Fruit fly (Drosophila melanogaster) whole organism, embryonic: Measurements from ENCODE around the gene CG7079.

Experiments
- BEAF-32 ChIP-seq: fragments of 200-800 bp; sonication (Bioruptor generic); optimal IDR thresholded peaks from 3 replicates; lab custom pipeline; 2017; ENCODE audit warnings: missing biosample characterization, missing genetic modification characterization, mild to moderate bottlenecking, moderate library complexity, missing genetic modification reagents
- CG10267 ChIP-seq: fragments of 200-800 bp; sonication (Bioruptor generic); optimal IDR thresholded peaks from 2 replicates; lab custom pipeline; 2018; ENCODE audit warnings: missing biosample characterization, mild to moderate bottlenecking, missing genetic modification characterization, moderate library complexity
- CG10654 ChIP-seq: fragments of 200-800 bp; sonication (Bioruptor generic); optimal IDR thresholded peaks from 2 replicates; lab custom pipeline; 2016; ENCODE audit warnings: missing biosample characterization, missing genetic modification characterization
- CG11247 ChIP-seq: fragments of 200-800 bp; sonication (Bioruptor generic); IDR thresholded peaks from 2 replicates; pipeline ENCODE4 v1.3.6; 2022; ENCODE audit warnings: missing biosample characterization, missing genetic modification characterization
- CG12659 ChIP-seq: fragments of 200-800 bp; sonication (Bioruptor generic); optimal IDR thresholded peaks from 3 replicates; lab custom pipeline; 2017; ENCODE audit warnings: mild to moderate bottlenecking, missing biosample characterization, missing genetic modification reagents, missing genetic modification characterization
- CG14441 ChIP-seq: fragments of 200-800 bp; sonication (Bioruptor generic); IDR thresholded peaks from 2 replicates; pipeline ENCODE4 v1.3.6; 2022; ENCODE audit warnings: missing biosample characterization, missing genetic modification characterization
- CG14710 ChIP-seq: fragments of 200-800 bp; sonication (Bioruptor generic); optimal IDR thresholded peaks from 3 replicates; lab custom pipeline; 2019; ENCODE audit warnings: missing biosample characterization, mild to moderate bottlenecking, missing genetic modification characterization, moderate library complexity
- CG14860 ChIP-seq: fragments of 200-800 bp; sonication (Bioruptor generic); IDR thresholded peaks from 3 replicates; pipeline ENCODE4 v1.3.6; 2022; ENCODE audit warnings: missing biosample characterization, missing genetic modification characterization; ENCODE audit not compliant: partially characterized antibody
- CG17912 ChIP-seq: fragments of 200-800 bp; sonication (Bioruptor generic); optimal IDR thresholded peaks from 2 replicates; lab custom pipeline; 2018; ENCODE audit warnings: missing biosample characterization, mild to moderate bottlenecking, missing genetic modification characterization
- CG3163 ChIP-seq: fragments of 200-800 bp; sonication (Bioruptor generic); optimal IDR thresholded peaks from 3 replicates; lab custom pipeline; 2016; ENCODE audit warnings: missing biosample characterization, missing genetic modification characterization
- CG34224 ChIP-seq: fragments of 200-800 bp; sonication (Bioruptor generic); IDR thresholded peaks from 3 replicates; pipeline ENCODE4 v1.3.6; 2022; ENCODE audit warnings: missing biosample characterization, missing genetic modification characterization; ENCODE audit not compliant: partially characterized antibody
- CG34422 ChIP-seq: fragments of 200-800 bp; sonication (Bioruptor generic); IDR thresholded peaks from 3 replicates; pipeline ENCODE4 v1.3.6; 2022; ENCODE audit warnings: missing biosample characterization, missing genetic modification characterization
- CG3847 ChIP-seq: fragments of 200-800 bp; sonication (Bioruptor generic); IDR thresholded peaks from 2 replicates; pipeline ENCODE4 v1.3.6; 2022; ENCODE audit warnings: missing biosample characterization, missing genetic modification characterization
- CG6689 ChIP-seq: fragments of 200-800 bp; sonication (Bioruptor generic); IDR thresholded peaks from 2 replicates; pipeline ENCODE4 v1.3.6; 2022; ENCODE audit warnings: missing biosample characterization, missing genetic modification characterization
- CG8290 ChIP-seq, 3 experiments: fragments of 200-800 bp; sonication (Bioruptor generic); optimal IDR thresholded peaks; 2 replicates each; lab custom pipeline; 2016 to 2019; ENCODE audit warnings: missing biosample characterization in 3 of 3, missing genetic modification characterization in 3 of 3, mild to moderate bottlenecking in 2 of 3, moderate library complexity in 1 of 3
- CG8944 ChIP-seq: fragments of 200-800 bp; sonication (Bioruptor generic); optimal IDR thresholded peaks from 3 replicates; lab custom pipeline; 2016; ENCODE audit warnings: missing biosample characterization, missing genetic modification characterization
- CG9437 ChIP-seq: fragments of 200-800 bp; sonication (Bioruptor generic); optimal IDR thresholded peaks from 2 replicates; lab custom pipeline; 2018; ENCODE audit warnings: missing biosample characterization, mild to moderate bottlenecking, missing genetic modification characterization
- CHES-1-like ChIP-seq: fragments of 200-800 bp; sonication (Bioruptor generic); optimal IDR thresholded peaks from 2 replicates; lab custom pipeline; 2016; ENCODE audit warnings: missing biosample characterization, missing genetic modification characterization
- Dll ChIP-seq: fragments of 200-800 bp; sonication (Bioruptor generic); IDR thresholded peaks from 4 replicates; pipeline ENCODE4 v1.3.6; 2022; ENCODE audit warnings: missing biosample characterization, missing genetic modification characterization; ENCODE audit not compliant: partially characterized antibody
- Dp ChIP-seq: fragments of 200-800 bp; sonication (Bioruptor generic); optimal IDR thresholded peaks from 2 replicates; lab custom pipeline; 2018; ENCODE audit warnings: missing biosample characterization, mild to moderate bottlenecking, missing genetic modification characterization, moderate library complexity
- Dref ChIP-seq: fragments of 200-800 bp; sonication (Bioruptor generic); IDR thresholded peaks from 2 replicates; pipeline ENCODE4 v1.3.6; 2022; ENCODE audit warnings: missing biosample characterization, missing genetic modification characterization
- Eip74EF ChIP-seq, 2 experiments: fragments of 200-800 bp in 1 of 2; fragments of >200 bp in 1 of 2; sonication (Bioruptor generic) in 1 of 2; optimal IDR thresholded peaks; 2 replicates each; lab custom pipeline; 2017 to 2019; ENCODE audit warnings: missing biosample characterization in 2 of 2, missing genetic modification characterization in 2 of 2, mild to moderate bottlenecking in 1 of 2, moderate library complexity in 1 of 2
- Ets65A ChIP-seq: fragments of 200-800 bp; sonication (Bioruptor generic); peaks from one replicate; lab custom pipeline; 2016; ENCODE audit warnings: missing biosample characterization, missing genetic modification characterization
- GATAe ChIP-seq: fragments of 200-800 bp; sonication (Bioruptor generic); conservative IDR thresholded peaks from 2 replicates; pipeline ENCODE4 v1.3.6; 2022; ENCODE audit warnings: missing biosample characterization, missing genetic modification characterization
- Gug ChIP-seq: fragments of 200-800 bp; sonication (Bioruptor generic); IDR thresholded peaks from 4 replicates; pipeline ENCODE4 v1.3.6; 2022; ENCODE audit warnings: missing biosample characterization, missing genetic modification characterization
- HmgD ChIP-seq: fragments of 200-800 bp; sonication (Bioruptor generic); optimal IDR thresholded peaks from 3 replicates; lab custom pipeline; 2016; ENCODE audit warnings: missing biosample characterization, missing genetic modification characterization
- Lhr ChIP-seq: fragments of 200-800 bp; sonication (Bioruptor generic); optimal IDR thresholded peaks from 3 replicates; lab custom pipeline; 2017; ENCODE audit warnings: mild to moderate bottlenecking, missing biosample characterization, missing genetic modification reagents, missing genetic modification characterization
- MBD-R2 ChIP-seq: fragments of 200-800 bp; sonication (Bioruptor generic); IDR thresholded peaks from 2 replicates; pipeline ENCODE4 v1.3.6; 2022; ENCODE audit warnings: missing biosample characterization, missing genetic modification characterization
- Med ChIP-seq: fragments of 200-800 bp; sonication (Bioruptor generic); peaks from one replicate; lab custom pipeline; 2016; ENCODE audit warnings: missing biosample characterization, missing genetic modification characterization, mild to moderate bottlenecking, inconsistent platforms, moderate library complexity
- NFAT ChIP-seq: fragments of 200-800 bp; sonication (Bioruptor generic); IDR thresholded peaks from 2 replicates; pipeline ENCODE4 v1.3.6; 2022; ENCODE audit warnings: missing biosample characterization, missing genetic modification characterization
- Optix ChIP-seq: fragments of 200-800 bp; sonication (Bioruptor generic); IDR thresholded peaks from 3 replicates; pipeline ENCODE4 v1.3.6; 2022; ENCODE audit warnings: missing biosample characterization, missing genetic modification characterization
- Rfx ChIP-seq: fragments of 200-800 bp; sonication (Bioruptor generic); IDR thresholded peaks from 2 replicates; pipeline ENCODE4 v1.3.6; 2022; ENCODE audit warnings: missing biosample characterization, missing genetic modification characterization
- Sry-β ChIP-seq: fragments of 200-800 bp; sonication (Bioruptor generic); optimal IDR thresholded peaks from 2 replicates; lab custom pipeline; 2018; ENCODE audit warnings: missing biosample characterization, mild to moderate bottlenecking, missing genetic modification characterization, moderate library complexity
- ac ChIP-seq: fragments of 200-800 bp; sonication (Bioruptor generic); optimal IDR thresholded peaks from 3 replicates; lab custom pipeline; 2017; ENCODE audit warnings: missing biosample characterization, mild to moderate bottlenecking, missing genetic modification characterization
- bigmax ChIP-seq: fragments of 200-800 bp; sonication (Bioruptor generic); optimal IDR thresholded peaks from 2 replicates; lab custom pipeline; 2018; ENCODE audit warnings: missing biosample characterization, mild to moderate bottlenecking, missing genetic modification characterization
- dpn ChIP-seq, 2 experiments: fragments of 200-800 bp; sonication (Bioruptor generic); optimal IDR thresholded peaks; 3 replicates each; lab custom pipeline; 2016; ENCODE audit warnings: missing biosample characterization in 2 of 2, missing genetic modification characterization in 2 of 2
- ewg ChIP-seq: fragments of 200-800 bp; sonication (Bioruptor generic); optimal IDR thresholded peaks from 3 replicates; lab custom pipeline; 2017; ENCODE audit warnings: mild to moderate bottlenecking, missing biosample characterization, missing genetic modification reagents, missing genetic modification characterization
- kni ChIP-seq: fragments of 200-800 bp; sonication (Bioruptor generic); optimal IDR thresholded peaks from 3 replicates; lab custom pipeline; 2017; ENCODE audit warnings: mild to moderate bottlenecking, missing biosample characterization, missing genetic modification reagents, missing genetic modification characterization
- nerfin-2 ChIP-seq: fragments of 200-800 bp; sonication (Bioruptor generic); IDR thresholded peaks from 2 replicates; pipeline ENCODE4 v1.3.6; 2022; ENCODE audit warnings: missing biosample characterization, missing genetic modification characterization; ENCODE audit not compliant: partially characterized antibody
- nmo ChIP-seq: fragments of 200-800 bp; sonication (Bioruptor generic); optimal IDR thresholded peaks from 2 replicates; lab custom pipeline; 2018; ENCODE audit warnings: missing biosample characterization, mild to moderate bottlenecking, missing genetic modification characterization, moderate library complexity
- nom ChIP-seq: fragments of 200-800 bp; sonication (Bioruptor generic); optimal IDR thresholded peaks from 2 replicates; lab custom pipeline; 2017; ENCODE audit warnings: missing biosample characterization, missing genetic modification characterization, mild to moderate bottlenecking, moderate library complexity, missing genetic modification reagents
- peb ChIP-seq: fragments of 200-800 bp; sonication (Bioruptor generic); IDR thresholded peaks from 2 replicates; pipeline ENCODE4 v1.3.6; 2022; ENCODE audit warnings: missing biosample characterization, missing genetic modification characterization
- row ChIP-seq: fragments of 200-800 bp; sonication (Bioruptor generic); IDR thresholded peaks from 3 replicates; pipeline ENCODE4 v1.3.6; 2022; ENCODE audit warnings: missing biosample characterization, missing genetic modification characterization
- salm ChIP-seq: fragments of 200-800 bp; sonication (Bioruptor generic); optimal IDR thresholded peaks from 2 replicates; lab custom pipeline; 2018; ENCODE audit warnings: missing biosample characterization, mild to moderate bottlenecking, missing genetic modification characterization
- vnd ChIP-seq: fragments of 200-800 bp; sonication (Bioruptor generic); IDR thresholded peaks from 3 replicates; pipeline ENCODE4 v1.3.6; 2022; ENCODE audit warnings: missing biosample characterization, missing genetic modification characterization; ENCODE audit not compliant: partially characterized antibody
- zen ChIP-seq: fragments of 200-800 bp; sonication (Bioruptor generic); optimal IDR thresholded peaks from 3 replicates; lab custom pipeline; 2018; ENCODE audit warnings: missing biosample characterization, mild to moderate bottlenecking, missing genetic modification characterization, moderate library complexity

Gene CG7079

DNA sequence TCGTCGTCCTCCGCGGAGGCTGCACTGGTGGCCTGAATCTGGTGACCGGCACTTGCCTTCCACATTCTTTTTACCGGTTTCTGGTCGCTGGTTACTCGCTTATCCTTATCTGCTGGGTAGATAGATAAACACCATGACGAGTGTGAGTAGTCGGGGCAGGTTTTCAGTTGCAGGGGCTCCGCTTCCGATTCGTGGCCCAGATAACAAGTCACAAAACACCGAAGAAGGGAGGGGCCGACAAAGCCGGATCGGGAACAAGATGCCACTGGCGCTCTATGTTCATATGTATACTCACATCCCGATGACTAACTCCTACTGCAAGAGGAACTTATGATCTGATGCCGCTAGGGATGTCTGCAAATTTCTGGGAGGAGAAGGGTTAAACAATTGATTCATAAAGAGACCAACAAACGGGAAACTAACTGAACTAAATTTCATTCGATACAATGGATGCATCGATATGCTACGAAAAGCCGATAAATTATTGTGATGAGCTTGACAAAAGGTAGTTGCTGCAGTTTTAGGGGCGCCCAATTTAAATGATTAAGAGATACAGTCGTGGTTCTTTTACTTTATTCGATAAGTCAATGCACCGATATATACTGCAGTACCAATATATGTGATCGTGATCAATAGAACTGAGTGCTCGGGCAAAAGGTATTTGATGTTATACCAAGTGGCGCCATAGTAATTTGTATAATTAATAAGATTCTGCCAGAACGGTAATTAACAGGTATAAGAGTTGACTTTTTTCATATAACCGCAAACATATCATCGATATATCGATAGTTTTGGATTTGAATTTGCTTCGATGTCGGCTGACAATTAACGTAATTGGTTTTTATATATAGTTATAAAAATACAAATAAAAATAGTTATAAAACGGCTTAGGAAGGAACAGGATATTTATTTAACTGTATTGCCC lies 15.6 kb upstream of the CG7079 start, which contains the start of gene Cortactin (continued):
- TF ChIP-seq Optix (GFP tag; lab: Robert Waterston, UW): no peak
- peak; percentile 18 for TF ChIP-seq nom (GFP tag; lab: Kevin White, UChicago)
- TF ChIP-seq peb (GFP tag; lab: Robert Waterston, UW): no peak
- TF ChIP-seq Rfx (GFP tag; lab: Robert Waterston, UW): peak; percentile 42; the same call in 1 of the 2 replicates
- TF ChIP-seq CG3847 (GFP tag; lab: Robert Waterston, UW): peak; percentile 25; the same call in 1 of the 2 replicates
- TF ChIP-seq CG34224 (GFP tag; lab: Robert Waterston, UW): peak; percentile 88
- TF ChIP-seq CG14441 (GFP tag; lab: Robert Waterston, UW): no peak
- no peak for TF ChIP-seq CG10654
- TF ChIP-seq bigmax: peak; percentile 4
- peak; percentile 34 for TF ChIP-seq CG17912
- peak; percentile 58 for TF ChIP-seq row (GFP tag; lab: Robert Waterston, UW)
- no peak for TF ChIP-seq ewg (GFP tag; lab: Kevin White, UChicago)
- peak; percentile 96 for TF ChIP-seq Dll (GFP tag; lab: Robert Waterston, UW)
- peak; percentile 14; the same call in 1 of the 4 replicates for TF ChIP-seq Gug (GFP tag; lab: Robert Waterston, UW)
- peak; percentile 33 for TF ChIP-seq CG10267 (tag; lab: Kevin White, UChicago)
- no peak for TF ChIP-seq CG8290 (GFP tag; optimal IDR thresholded peaks at IDR 0.05; lab: Kevin White, UChicago)
- TF ChIP-seq CG8290 (tag; optimal IDR thresholded peaks at IDR 0.05; lab: Kevin White, UChicago): peak; percentile 68 to 86
- peak; percentile 86 for TF ChIP-seq CG14860 (GFP tag; lab: Robert Waterston, UW)
- peak; percentile 40; the same call in 1 of the 2 replicates for TF ChIP-seq NFAT (GFP tag; lab: Robert Waterston, UW)
- peak; percentile 76 for TF ChIP-seq MBD-R2
- TF ChIP-seq nerfin-2: peak; percentile 84
- TF ChIP-seq dpn (GFP tag; optimal IDR thresholded peaks at IDR 0.05; lab: Kevin White, UChicago): peak in 1 of 2 experiments; percentile 1
- peak; percentile 100 for TF ChIP-seq Dref (GFP tag; lab: Robert Waterston, UW)
- peak; percentile 52 for TF ChIP-seq HmgD (GFP tag; lab: Kevin White, UChicago)
- peak in 1 of 2 experiments; percentile 9 for TF ChIP-seq Eip74EF (GFP tag; optimal IDR thresholded peaks at IDR 0.05; lab: Kevin White, UChicago)
- TF ChIP-seq CG8944 (GFP tag; lab: Kevin White, UChicago): no peak
- peak; percentile 62 for TF ChIP-seq CG12659
- no peak for TF ChIP-seq CHES-1-like (GFP tag; lab: Kevin White, UChicago)
- TF ChIP-seq CG6689: no peak
- TF ChIP-seq CG9437: peak; percentile 16
- TF ChIP-seq Med (GFP tag; lab: Kevin White, UChicago): peak; percentile 28
- TF ChIP-seq nmo (GFP tag; lab: Kevin White, UChicago): peak; percentile 42
- TF ChIP-seq vnd (GFP tag; lab: Robert Waterston, UW): peak; percentile 82
- peak; percentile 77 for TF ChIP-seq kni (GFP tag; lab: Kevin White, UChicago)
- TF ChIP-seq CG3163 (GFP tag; lab: Kevin White, UChicago): no peak
- TF ChIP-seq CG11247: no peak
- TF ChIP-seq zen (tag; lab: Kevin White, UChicago): peak; percentile 23
- peak; percentile 2 for TF ChIP-seq Sry-β (GFP tag; lab: Kevin White, UChicago)
- TF ChIP-seq BEAF-32 (GFP tag; lab: Kevin White, UChicago): peak; percentile 90
- TF ChIP-seq ac (GFP tag; lab: Kevin White, UChicago): no peak
- TF ChIP-seq Dp: peak; percentile 99
- TF ChIP-seq Ets65A: peak; percentile 43
- TF ChIP-seq CG34422: peak; percentile 39; the same call in 1 of the 3 replicates
- TF ChIP-seq Lhr (GFP tag; lab: Kevin White, UChicago): peak; percentile 9
- TF ChIP-seq CG14710 (tag; lab: Kevin White, UChicago): peak; percentile 11
- no peak for TF ChIP-seq salm (tag; lab: Kevin White, UChicago)
- 0 out of 2 replicates have a peak, but pooled peaks have one; percentile 11 for TF ChIP-seq GATAe (GFP tag; lab: Robert Waterston, UW)
